Worm (Caenorhabditis elegans): Measurements from ENCODE around the gene Y17D7C.2.

- TF ChIP-seq skn-1 (tag; optimal IDR thresholded peaks at IDR 0.05) (no peak), snpc-4 (tag; optimal IDR thresholded peaks at IDR 0.05) (no peak), elt-3 (tag; optimal IDR thresholded peaks at IDR 0.05) (no peak), zag-1 (tag; optimal IDR thresholded peaks at IDR 0.05) (no peak), unc-62 (GFP tag; optimal IDR thresholded peaks at IDR 0.05) (no peak), jun-1 (tag; optimal IDR thresholded peaks at IDR 0.05) (no peak), R02D3.7 (tag; optimal IDR thresholded peaks at IDR 0.05) (no peak), ama-1 (optimal IDR thresholded peaks at IDR 0.05) (no peak), ceh-28 (tag; optimal IDR thresholded peaks at IDR 0.05) (no peak), fos-1 (tag; optimal IDR thresholded peaks at IDR 0.05) (no peak), pqm-1 (tag; optimal IDR thresholded peaks at IDR 0.05) (no peak), ZK546.5 (tag; optimal IDR thresholded peaks at IDR 0.05) (no peak), nhr-28 (tag; optimal IDR thresholded peaks at IDR 0.05) (no peak)
These were observed 7.7 kb downstream of the Y17D7C.2 start for ce11 chrV:18712118-18712517.

Data from whole organism, L3 larva.